Worm (Caenorhabditis elegans): ENCODE results near the gene calu-1.

Gene calu-1

DNA sequence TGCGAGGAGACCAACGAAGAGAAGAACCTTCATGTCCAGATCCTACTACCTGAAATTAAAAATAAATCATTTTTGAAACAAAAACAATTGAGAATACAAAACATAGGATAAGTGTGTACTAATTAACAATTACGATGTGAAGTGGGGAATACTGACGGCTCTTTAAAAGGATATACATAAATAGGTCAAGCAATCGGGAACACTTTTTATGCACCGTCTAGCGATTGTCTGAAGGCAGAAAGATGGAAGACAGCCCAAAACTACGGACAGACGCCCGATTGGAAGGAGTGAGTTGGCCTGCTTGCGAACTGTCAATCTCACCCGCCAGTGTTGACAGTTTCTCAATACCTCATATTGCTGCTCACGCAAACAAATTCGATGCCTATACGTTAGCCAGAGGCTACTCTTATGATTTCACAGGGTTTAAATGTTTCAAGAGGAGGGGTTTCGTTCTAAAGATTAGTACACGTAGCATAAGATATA is at the start of gene calu-1:
calu-1 (minus strand) TSS at position 51 of the 483 bp plus-strand sequence.
- no peak for TF ChIP-seq snpc-4 (tag; optimal IDR thresholded peaks at IDR 0.05)
- TF ChIP-seq ceh-82 (tag; optimal IDR thresholded peaks at IDR 0.05), result no peak
- TF ChIP-seq lin-39 (tag; optimal IDR thresholded peaks at IDR 0.05), result no peak
- no peak for TF ChIP-seq sma-9 (GFP tag; optimal IDR thresholded peaks at IDR 0.05)
- no peak for TF ChIP-seq sma-9 (tag; optimal IDR thresholded peaks at IDR 0.05)
- no peak for TF ChIP-seq peb-1 (tag; optimal IDR thresholded peaks at IDR 0.05)
- TF ChIP-seq nhr-23 (tag; optimal IDR thresholded peaks at IDR 0.05), result no peak
- no peak for TF ChIP-seq nhr-21 (tag; optimal IDR thresholded peaks at IDR 0.05)
- TF ChIP-seq mbf-1 (tag; optimal IDR thresholded peaks at IDR 0.05), result no peak
- no peak for TF ChIP-seq mdl-1 (tag; optimal IDR thresholded peaks at IDR 0.05)
- TF ChIP-seq gmeb-1 (tag; optimal IDR thresholded peaks at IDR 0.05), result no peak

- TF ChIP-seq ztf-4 (tag; optimal IDR thresholded peaks at IDR 0.05), result no peak
- no peak for TF ChIP-seq ZK546.5 (tag; optimal IDR thresholded peaks at IDR 0.05)
- no peak for TF ChIP-seq skn-1 (tag; optimal IDR thresholded peaks at IDR 0.05)
- TF ChIP-seq elt-1 (tag; optimal IDR thresholded peaks at IDR 0.05), result no peak
- no peak for TF ChIP-seq snpc-4 (tag; optimal IDR thresholded peaks at IDR 0.05)
- TF ChIP-seq unc-55 (GFP tag; optimal IDR thresholded peaks at IDR 0.05), result peak; percentile 75
- no peak for TF ChIP-seq nhr-25 (tag; optimal IDR thresholded peaks at IDR 0.05)
- no peak for TF ChIP-seq nhr-237 (tag; optimal IDR thresholded peaks at IDR 0.05)
- peak; percentile 20 for TF ChIP-seq sma-9 (GFP tag; optimal IDR thresholded peaks at IDR 0.05)
- no peak for TF ChIP-seq sma-9 (tag; optimal IDR thresholded peaks at IDR 0.05)
- TF ChIP-seq nhr-11 (tag; optimal IDR thresholded peaks at IDR 0.05), result no peak
- TF ChIP-seq C34F6.9 (tag; optimal IDR thresholded peaks at IDR 0.05), result peak; percentile 56
- TF ChIP-seq nhr-12 (tag; optimal IDR thresholded peaks at IDR 0.05), result no peak
- TF ChIP-seq ceh-16 (tag; optimal IDR thresholded peaks at IDR 0.05), result no peak
- TF ChIP-seq ztf-1 (GFP tag; conservative IDR thresholded peaks at IDR 0.05), result no peak
- no peak for TF ChIP-seq aly-2 (tag; optimal IDR thresholded peaks at IDR 0.05)
- TF ChIP-seq peb-1 (tag; optimal IDR thresholded peaks at IDR 0.05), result no peak
- TF ChIP-seq dmd-4 (tag; optimal IDR thresholded peaks at IDR 0.05), result no peak
- peak; percentile 70 for TF ChIP-seq fos-1 (tag; optimal IDR thresholded peaks at IDR 0.05)
- TF ChIP-seq mbf-1 (tag; optimal IDR thresholded peaks at IDR 0.05), result no peak
- TF ChIP-seq alr-1 (tag; optimal IDR thresholded peaks at IDR 0.05), result no peak
- TF ChIP-seq sem-4 (tag; optimal IDR thresholded peaks at IDR 0.05), result no peak
- no peak for TF ChIP-seq nhr-6 (tag; optimal IDR thresholded peaks at IDR 0.05)
- TF ChIP-seq crh-2 (tag; optimal IDR thresholded peaks at IDR 0.05), result peak; percentile 51
- TF ChIP-seq gmeb-1 (tag; optimal IDR thresholded peaks at IDR 0.05), result peak; percentile 0
- no peak for TF ChIP-seq nhr-10 (tag; optimal IDR thresholded peaks at IDR 0.05)
- TF ChIP-seq unc-39 (tag; optimal IDR thresholded peaks at IDR 0.05), result no peak
- TF ChIP-seq elt-3 (tag; optimal IDR thresholded peaks at IDR 0.05), result no peak
- peak; percentile 18 for TF ChIP-seq lin-13 (GFP tag; optimal IDR thresholded peaks at IDR 0.05)
- no peak for TF ChIP-seq nhr-21 (tag; optimal IDR thresholded peaks at IDR 0.05)
- TF ChIP-seq mdl-1 (tag; optimal IDR thresholded peaks at IDR 0.05), result no peak
- TF ChIP-seq nhr-23 (tag; optimal IDR thresholded peaks at IDR 0.05), result no peak
- no peak for TF ChIP-seq egl-27 (tag; optimal IDR thresholded peaks at IDR 0.05)
- no peak for TF ChIP-seq Y55F3AM.14 (GFP tag; optimal IDR thresholded peaks at IDR 0.05)
- TF ChIP-seq unc-62 (GFP tag; optimal IDR thresholded peaks at IDR 0.05), result no peak
- TF ChIP-seq F13H6.1 (tag; optimal IDR thresholded peaks at IDR 0.05), result no peak
- no peak for TF ChIP-seq zag-1 (tag; optimal IDR thresholded peaks at IDR 0.05)
- no peak for TF ChIP-seq ceh-82 (tag; optimal IDR thresholded peaks at IDR 0.05)
- no peak for TF ChIP-seq ama-1 (optimal IDR thresholded peaks at IDR 0.05)
- no peak for TF ChIP-seq lin-39 (tag; optimal IDR thresholded peaks at IDR 0.05)
- no peak for TF ChIP-seq sma-3 (GFP tag; optimal IDR thresholded peaks at IDR 0.05)
- TF ChIP-seq lin-11 (tag; optimal IDR thresholded peaks at IDR 0.05), result no peak
- no peak for TF ChIP-seq blmp-1 (tag; optimal IDR thresholded peaks at IDR 0.05; ENCODE audit: insufficient read depth)
- TF ChIP-seq lsy-2 (tag; optimal IDR thresholded peaks at IDR 0.05), result peak in 1 of 2 experiments; percentile 27
- no peak for TF ChIP-seq nhr-77 (tag; optimal IDR thresholded peaks at IDR 0.05)
- TF ChIP-seq ztf-11 (tag; optimal IDR thresholded peaks at IDR 0.05), result no peak
- no peak for TF ChIP-seq R02D3.7 (tag; optimal IDR thresholded peaks at IDR 0.05)
- TF ChIP-seq nhr-129 (tag; optimal IDR thresholded peaks at IDR 0.05), result peak; percentile 72
- TF ChIP-seq mab-5 (tag; optimal IDR thresholded peaks at IDR 0.05), result no peak
Measured at ce11 chrX:5018062-5018653, 47.4 kb upstream of the calu-1 start.

Measured in whole organism, L2 larva.